Fruit fly (Drosophila melanogaster): Measurements from ENCODE around the gene rudhira.
A peak's percentile ranks its signal among the peaks of the same experiment; 100 is the strongest.

Gene rudhira

dm6 chrX:11881686-11882085 lies 65.0 kb downstream of the rudhira start:
- no peak for TF ChIP-seq CG8765 (GFP tag; IDR thresholded peaks at IDR 0.05)
- TF ChIP-seq cwo (GFP tag; optimal IDR thresholded peaks at IDR 0.05): peak; percentile 76
- TF ChIP-seq stwl (tag; optimal IDR thresholded peaks at IDR 0.05): no peak
- TF ChIP-seq maf-S (GFP tag; optimal IDR thresholded peaks at IDR 0.05): no peak
- TF ChIP-seq CG4730 (GFP tag; IDR thresholded peaks at IDR 0.05): no peak
- TF ChIP-seq sr (GFP tag; IDR thresholded peaks at IDR 0.05): peak; percentile 88; the same call in 1 of the 3 replicates
- peak; percentile 69 for TF ChIP-seq nom (GFP tag; optimal IDR thresholded peaks at IDR 0.05)
- peak in 1 of 2 experiments; percentile 18 for TF ChIP-seq Trl (optimal IDR thresholded peaks at IDR 0.05)
- no peak for TF ChIP-seq Trl (GFP tag; optimal IDR thresholded peaks at IDR 0.05)
- TF ChIP-seq Dp (GFP tag; optimal IDR thresholded peaks at IDR 0.05): no peak
- TF ChIP-seq CG12744 (GFP tag; optimal IDR thresholded peaks at IDR 0.05): no peak
- TF ChIP-seq ttk (GFP tag; IDR thresholded peaks at IDR 0.05): no peak

dm6 chrX:11882447-11882846 lies 65.7 kb downstream of the rudhira start:
- TF ChIP-seq Hmx (GFP tag; optimal IDR thresholded peaks at IDR 0.05): no peak
- no peak for TF ChIP-seq CG2875 (GFP tag; optimal IDR thresholded peaks at IDR 0.05)
- TF ChIP-seq ATbp (GFP tag; optimal IDR thresholded peaks at IDR 0.05): no peak
- TF ChIP-seq Mes4 (GFP tag; optimal IDR thresholded peaks at IDR 0.05): no peak
- TF ChIP-seq CG13424 (tag; optimal IDR thresholded peaks at IDR 0.05): no peak
- TF ChIP-seq run (tag; optimal IDR thresholded peaks at IDR 0.05): no peak
- TF ChIP-seq CG12659 (GFP tag; optimal IDR thresholded peaks at IDR 0.05): no peak
- peak; percentile 68 for TF ChIP-seq grau (tag; optimal IDR thresholded peaks at IDR 0.05)
- no peak for TF ChIP-seq CG8388 (GFP tag; optimal IDR thresholded peaks at IDR 0.05)
- TF ChIP-seq stwl (tag; optimal IDR thresholded peaks at IDR 0.05): no peak
- no peak for TF ChIP-seq NfI (GFP tag; optimal IDR thresholded peaks at IDR 0.05)
- no peak for TF ChIP-seq Stat92E (GFP tag; optimal IDR thresholded peaks at IDR 0.05)
- peak; percentile 8; the same call in 1 of the 3 replicates for TF ChIP-seq row (GFP tag; IDR thresholded peaks at IDR 0.05)
- TF ChIP-seq CG10274 (GFP tag; optimal IDR thresholded peaks at IDR 0.05): no peak
- TF ChIP-seq CG18619 (GFP tag; optimal IDR thresholded peaks at IDR 0.05): no peak
- TF ChIP-seq bigmax (GFP tag; optimal IDR thresholded peaks at IDR 0.05): no peak
- TF ChIP-seq Med (GFP tag): no peak
- peak; percentile 22 for TF ChIP-seq cg (GFP tag; optimal IDR thresholded peaks at IDR 0.05)

dm6 chrX:11884134-11884533 lies 67.4 kb downstream of the rudhira start:
- TF ChIP-seq CG14050 (GFP tag; IDR thresholded peaks at IDR 0.05) (no peak), mirr (GFP tag; optimal IDR thresholded peaks at IDR 0.05) (peak; percentile 30), CG34376 (GFP tag; optimal IDR thresholded peaks at IDR 0.05) (peak; percentile 58), Eip74EF (GFP tag; optimal IDR thresholded peaks at IDR 0.05) (no peak), odd (GFP tag; optimal IDR thresholded peaks at IDR 0.05) (no peak), Nf-YB (GFP tag; optimal IDR thresholded peaks at IDR 0.05) (no peak), grn (GFP tag; optimal IDR thresholded peaks at IDR 0.05) (peak; percentile 31), Pdp1 (GFP tag; optimal IDR thresholded peaks at IDR 0.05) (peak in 1 of 2 experiments; percentile 89), sd (tag; optimal IDR thresholded peaks at IDR 0.05) (peak; percentile 57), sug (tag; optimal IDR thresholded peaks at IDR 0.05) (peak; percentile 51), lilli (GFP tag; optimal IDR thresholded peaks at IDR 0.05) (peak; percentile 10), HmgZ (tag; optimal IDR thresholded peaks at IDR 0.05) (no peak), Med (GFP tag) (peak; percentile 28), exex (tag; optimal IDR thresholded peaks at IDR 0.05) (peak; percentile 85)

Measured in whole organism, embryonic.